Worm (Caenorhabditis elegans): ENCODE results near the gene pafo-1.

ce11 chrV:11496283-11496682, 25.2 kb upstream of the pafo-1 start, which contains the start of gene htrl-1:
- TF ChIP-seq unc-62 (GFP tag; optimal IDR thresholded peaks at IDR 0.05): no peak
- TF ChIP-seq lin-35 (GFP tag; optimal IDR thresholded peaks at IDR 0.05): no peak
- no peak for TF ChIP-seq F33H1.4 (GFP tag; IDR thresholded peaks at IDR 0.05)
- TF ChIP-seq ztf-22 (GFP tag; optimal IDR thresholded peaks at IDR 0.05): no peak
